Worm (Caenorhabditis elegans) whole organism, L1 larva: ENCODE measurements around the gene ttll-15.

Experiments
- aly-2 ChIP-seq: fragments of 150-350 bp; optimal IDR thresholded peaks from 2 replicates; lab custom pipeline; 2014; ENCODE audit warnings: missing biosample characterization, missing genetic modification characterization
- blmp-1 ChIP-seq: fragments of 150-350 bp; optimal IDR thresholded peaks from 2 replicates; lab custom pipeline; 2014; ENCODE audit warnings: missing biosample characterization, missing genetic modification characterization
- ceh-63 ChIP-seq: fragments of 200-800 bp; sonication (Bioruptor generic); optimal IDR thresholded peaks from 2 replicates; lab custom pipeline; 2018; ENCODE audit warnings: mild to moderate bottlenecking, missing genetic modification characterization, missing compliant biosample characterization
- ceh-82 ChIP-seq, 3 experiments: fragments of 150-350 bp in 1 of 3; sonication (generic microtip) in 2 of 3; optimal IDR thresholded peaks; 2 replicates each; lab custom pipeline; 2014 to 2017; ENCODE audit warnings: missing biosample characterization in 3 of 3, missing genetic modification characterization in 3 of 3
- ceh-90 ChIP-seq: sonication (generic microtip); optimal IDR thresholded peaks from 2 replicates; lab custom pipeline; 2016; ENCODE audit warnings: missing genetic modification characterization, missing compliant biosample characterization
- dpl-1 ChIP-seq, 3 experiments: fragments of 150-350 bp in 2 of 3; sonication (generic microtip) in 1 of 3; optimal IDR thresholded peaks; 2 replicates each; lab custom pipeline; 2014 to 2017; ENCODE audit warnings: missing biosample characterization in 3 of 3, missing genetic modification characterization in 3 of 3, missing genetic modification reagents in 3 of 3
- efl-1 ChIP-seq, 4 experiments: fragments of 150-350 bp; optimal IDR thresholded peaks in 3 of 4; peaks in 1 of 4; 1 replicate in 1 of 4; 2 replicates in 3 of 4; lab custom pipeline; 2014; ENCODE audit warnings: missing biosample characterization in 2 of 4, missing genetic modification characterization in 2 of 4, missing genetic modification reagents in 2 of 4
- efl-3 ChIP-seq: fragments of 200-800 bp; sonication (Bioruptor generic); optimal IDR thresholded peaks from 2 replicates; lab custom pipeline; 2018; ENCODE audit warnings: mild to moderate bottlenecking, missing genetic modification characterization, missing compliant biosample characterization
- elt-2 ChIP-seq: sonication (generic microtip); optimal IDR thresholded peaks from 2 replicates; lab custom pipeline; 2016; ENCODE audit warnings: missing genetic modification characterization, mild to moderate bottlenecking, inconsistent platforms, missing compliant biosample characterization, missing genetic modification reagents
- elt-3 ChIP-seq, 6 experiments: fragments of 150-350 bp in 1 of 6; sonication (generic microtip); optimal IDR thresholded peaks; 2 replicates each; lab custom pipeline; 2017 to 2018; ENCODE audit warnings: missing biosample characterization in 6 of 6, missing genetic modification characterization in 6 of 6, inconsistent platforms in 1 of 6
- ets-5 ChIP-seq: fragments of 200-800 bp; sonication (Bioruptor generic); IDR thresholded peaks from 2 replicates; pipeline ENCODE4 v1.3.6; 2022; ENCODE audit warnings: missing genetic modification characterization, missing compliant biosample characterization
- grh-1 ChIP-seq: fragments of 200-800 bp; sonication (Bioruptor generic); IDR thresholded peaks from 2 replicates; pipeline ENCODE4 v1.3.6; 2022; ENCODE audit warnings: missing genetic modification reagents, missing genetic modification characterization, missing compliant biosample characterization
- irx-1 ChIP-seq: sonication (generic microtip); optimal IDR thresholded peaks from 2 replicates; lab custom pipeline; 2016; ENCODE audit warnings: missing genetic modification characterization, missing compliant biosample characterization
- isw-1 ChIP-seq: fragments of 200-800 bp; sonication (Bioruptor generic); IDR thresholded peaks from 2 replicates; pipeline ENCODE4 v1.3.6; 2022; ENCODE audit warnings: missing genetic modification characterization, missing compliant biosample characterization
- lin-13 ChIP-seq: fragments of 150-350 bp; optimal IDR thresholded peaks from 2 replicates; lab custom pipeline; 2014; ENCODE audit warnings: missing biosample characterization, missing genetic modification reagents, missing genetic modification characterization
- lin-15B ChIP-seq: fragments of 150-350 bp; sonication (generic microtip); optimal IDR thresholded peaks from 3 replicates; lab custom pipeline; 2014; ENCODE audit warnings: missing biosample characterization, missing genetic modification characterization
- lin-39 ChIP-seq: fragments of 150-350 bp; optimal IDR thresholded peaks from 2 replicates; lab custom pipeline; 2014; ENCODE audit warnings: missing biosample characterization, missing genetic modification reagents, missing genetic modification characterization
- lir-3 ChIP-seq: sonication (generic microtip); optimal IDR thresholded peaks from 2 replicates; lab custom pipeline; 2016; ENCODE audit warnings: mild to moderate bottlenecking, missing genetic modification characterization, moderate library complexity, missing compliant biosample characterization; ENCODE audit not compliant: poor library complexity
- mab-9 ChIP-seq: fragments of 200-800 bp; sonication (Bioruptor generic); IDR thresholded peaks from 2 replicates; pipeline ENCODE4 v1.3.6; 2022; ENCODE audit warnings: missing genetic modification reagents, missing genetic modification characterization, missing compliant biosample characterization
- mef-2 ChIP-seq: fragments of 150-350 bp; optimal IDR thresholded peaks from 2 replicates; lab custom pipeline; 2014; ENCODE audit warnings: missing biosample characterization, missing genetic modification characterization
- nhr-11 ChIP-seq: fragments of 150-350 bp; optimal IDR thresholded peaks from 2 replicates; lab custom pipeline; 2014; ENCODE audit warnings: missing biosample characterization, missing genetic modification characterization
- nhr-12 ChIP-seq: sonication (generic microtip); optimal IDR thresholded peaks from 2 replicates; lab custom pipeline; 2017; ENCODE audit warnings: missing biosample characterization, missing genetic modification characterization
- nhr-19 ChIP-seq: fragments of 200-800 bp; sonication (Bioruptor generic); conservative IDR thresholded peaks from 2 replicates; pipeline ENCODE4 v1.3.6; 2022; ENCODE audit warnings: missing genetic modification characterization, missing compliant biosample characterization
- nhr-20 ChIP-seq: sonication (generic microtip); optimal IDR thresholded peaks from 2 replicates; lab custom pipeline; 2016; ENCODE audit warnings: mild to moderate bottlenecking, missing genetic modification characterization, missing compliant biosample characterization
- nhr-237 ChIP-seq: fragments of 150-350 bp; optimal IDR thresholded peaks from 2 replicates; lab custom pipeline; 2014; ENCODE audit warnings: missing biosample characterization, missing genetic modification characterization
- nhr-84 ChIP-seq: sonication (generic microtip); optimal IDR thresholded peaks from 2 replicates; lab custom pipeline; 2017; ENCODE audit warnings: missing biosample characterization, missing genetic modification characterization
- snpc-4 ChIP-seq: fragments of 150-350 bp; optimal IDR thresholded peaks from 2 replicates; lab custom pipeline; 2014; ENCODE audit warnings: missing biosample characterization, missing genetic modification characterization
- sox-4 ChIP-seq: sonication (generic microtip); optimal IDR thresholded peaks from 2 replicates; lab custom pipeline; 2016; ENCODE audit warnings: missing genetic modification characterization, missing compliant biosample characterization
- sptf-1 ChIP-seq: fragments of 150-350 bp; optimal IDR thresholded peaks from 2 replicates; lab custom pipeline; 2014; ENCODE audit warnings: missing biosample characterization, missing genetic modification characterization
- sup-37 ChIP-seq: fragments of 200-800 bp; sonication (Bioruptor generic); optimal IDR thresholded peaks from 2 replicates; lab custom pipeline; 2018; ENCODE audit warnings: mild to moderate bottlenecking, missing genetic modification characterization, missing compliant biosample characterization
- swsn-7 ChIP-seq: sonication (generic microtip); optimal IDR thresholded peaks from 2 replicates; lab custom pipeline; 2016; ENCODE audit warnings: missing genetic modification characterization, missing compliant biosample characterization
- tbx-2 ChIP-seq: sonication (generic microtip); optimal IDR thresholded peaks from 2 replicates; lab custom pipeline; 2016; ENCODE audit warnings: missing genetic modification characterization, missing compliant biosample characterization
- tlp-1 ChIP-seq: fragments of 150-350 bp; optimal IDR thresholded peaks from 2 replicates; lab custom pipeline; 2014; ENCODE audit warnings: missing biosample characterization, missing genetic modification characterization
- unc-30 ChIP-seq: sonication (generic microtip); optimal IDR thresholded peaks from 2 replicates; lab custom pipeline; 2017; ENCODE audit warnings: missing biosample characterization, missing genetic modification characterization
- unc-98 ChIP-seq: fragments of 200-800 bp; sonication (Bioruptor generic); IDR thresholded peaks from 2 replicates; pipeline ENCODE4 v1.3.6; 2022; ENCODE audit warnings: missing genetic modification characterization, missing compliant biosample characterization
- vab-15 ChIP-seq: sonication (generic microtip); optimal IDR thresholded peaks from 2 replicates; lab custom pipeline; 2017; ENCODE audit warnings: missing genotype, mild to moderate bottlenecking, missing genetic modification characterization, missing compliant biosample characterization
- xbp-1 ChIP-seq: sonication (generic microtip); optimal IDR thresholded peaks from 2 replicates; lab custom pipeline; 2016; ENCODE audit warnings: missing genetic modification characterization, missing compliant biosample characterization

ttll-15 gene

DNA sequence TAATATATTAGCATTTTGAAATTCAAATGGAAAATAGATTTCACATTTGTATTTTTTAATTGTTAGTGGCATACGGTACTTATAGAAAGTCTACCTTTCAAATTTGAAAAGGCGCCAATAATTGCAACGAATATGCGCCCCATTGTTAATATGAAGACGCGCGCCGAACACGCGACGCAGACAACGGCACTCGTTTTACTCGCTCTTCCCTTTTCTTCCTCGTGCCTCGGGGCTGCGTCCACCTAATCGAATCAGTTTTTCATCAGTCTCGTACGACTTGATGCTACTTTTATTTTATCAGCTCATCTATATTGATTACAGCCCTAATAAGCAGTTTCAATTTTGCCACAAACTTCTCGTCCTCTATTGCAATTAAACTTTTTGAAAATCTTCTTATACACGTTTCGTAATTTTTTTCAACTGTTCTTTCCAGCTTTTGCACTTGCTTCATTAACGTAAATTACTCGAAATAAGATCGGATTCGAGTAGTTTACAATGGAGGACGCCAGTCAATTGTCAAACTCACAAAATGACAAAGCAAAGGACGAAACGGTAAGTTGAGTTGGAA, 3.6 kb downstream of the ttll-15 start, which contains the start of gene cash-1 (continued):
- TF ChIP-seq vab-15 (tag; lab: Kevin White, UChicago): peak; percentile 46
- TF ChIP-seq snpc-4 (tag; lab: Kevin White, UChicago): peak; percentile 55
- no peak for TF ChIP-seq aly-2 (tag; lab: Kevin White, UChicago)
- peak; percentile 68 for TF ChIP-seq xbp-1 (tag; lab: Kevin White, UChicago)
- no peak for TF ChIP-seq nhr-12 (tag; lab: Kevin White, UChicago)
- TF ChIP-seq lin-15B (tag; lab: Kevin White, UChicago): peak; percentile 85
- TF ChIP-seq efl-3 (GFP tag; lab: Kevin White, UChicago): no peak
- TF ChIP-seq sup-37: no peak
- TF ChIP-seq lin-39 (tag; lab: Kevin White, UChicago): no peak
- peak; percentile 61 for TF ChIP-seq swsn-7 (tag; lab: Kevin White, UChicago)
- no peak for TF ChIP-seq unc-98 (GFP tag; lab: Robert Waterston, UW)
- peak; percentile 6 to 77 (median 18) for TF ChIP-seq ceh-82 (tag; optimal IDR thresholded peaks at IDR 0.05; lab: Kevin White, UChicago)
- TF ChIP-seq efl-1 (optimal IDR thresholded peaks at IDR 0.05; lab: Kevin White, UChicago): peak; percentile 72 to 84
- TF ChIP-seq efl-1 (GFP tag; optimal IDR thresholded peaks at IDR 0.05 in 1 of 2; lab: Kevin White, UChicago): peak; percentile 87 to 98
- peak; percentile 73 for TF ChIP-seq nhr-20
- TF ChIP-seq mab-9 (GFP tag; lab: Robert Waterston, UW): no peak
- no peak for TF ChIP-seq nhr-237 (tag; lab: Kevin White, UChicago)
- TF ChIP-seq dpl-1 (GFP tag; optimal IDR thresholded peaks at IDR 0.05; lab: Kevin White, UChicago): peak; percentile 80 to 89 (median 83)
- peak; percentile 58 for TF ChIP-seq nhr-19
- TF ChIP-seq ceh-90 (tag; lab: Kevin White, UChicago): no peak
- TF ChIP-seq lin-13 (GFP tag; lab: Kevin White, UChicago): peak; percentile 52
- peak; percentile 71 for TF ChIP-seq tbx-2 (tag; lab: Kevin White, UChicago)
- TF ChIP-seq irx-1 (tag; lab: Kevin White, UChicago): no peak
- no peak for TF ChIP-seq nhr-11 (tag; lab: Kevin White, UChicago)
- TF ChIP-seq elt-2 (tag; lab: Kevin White, UChicago): peak; percentile 43
- TF ChIP-seq elt-3 (tag; optimal IDR thresholded peaks at IDR 0.05; lab: Kevin White, UChicago): peak in 1 of 6 experiments; percentile 45
- peak; percentile 74 for TF ChIP-seq blmp-1

DNA sequence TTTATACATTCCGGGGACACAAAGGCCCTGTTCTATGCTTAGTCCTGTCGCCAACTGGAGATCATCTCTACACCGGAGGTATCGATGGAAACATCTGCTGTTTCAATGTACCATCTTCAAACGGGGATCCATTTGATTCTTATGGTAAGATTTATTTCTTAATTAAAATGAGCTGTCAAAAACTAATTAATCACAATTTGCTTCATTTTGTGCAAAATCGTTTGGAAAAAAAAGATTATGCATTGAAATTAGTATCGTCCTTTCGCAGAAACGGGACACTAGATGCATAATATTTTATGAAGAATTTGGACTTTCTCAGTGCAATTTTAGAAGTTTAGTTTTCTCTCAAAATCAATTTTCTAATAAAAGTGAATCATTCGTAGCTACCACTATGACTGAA, 5.5 kb downstream of the ttll-15 start:
- no peak for TF ChIP-seq lin-39 (tag; lab: Kevin White, UChicago)
- no peak for TF ChIP-seq unc-30 (tag; lab: Kevin White, UChicago)
- TF ChIP-seq tlp-1: no peak
- TF ChIP-seq efl-1 (optimal IDR thresholded peaks at IDR 0.05; lab: Kevin White, UChicago): no peak
- no peak for TF ChIP-seq efl-1 (GFP tag; optimal IDR thresholded peaks at IDR 0.05 in 1 of 2; lab: Kevin White, UChicago)
- TF ChIP-seq lin-15B (tag; lab: Kevin White, UChicago): no peak
- TF ChIP-seq nhr-84 (tag; lab: Kevin White, UChicago): no peak
- no peak for TF ChIP-seq sox-4 (tag; lab: Kevin White, UChicago)
- TF ChIP-seq ceh-82 (tag; optimal IDR thresholded peaks at IDR 0.05; lab: Kevin White, UChicago): no peak
- no peak for TF ChIP-seq lin-13 (GFP tag; lab: Kevin White, UChicago)
- no peak for TF ChIP-seq sptf-1
- TF ChIP-seq dpl-1 (GFP tag; optimal IDR thresholded peaks at IDR 0.05; lab: Kevin White, UChicago): no peak
- TF ChIP-seq snpc-4 (tag; lab: Kevin White, UChicago): no peak
- no peak for TF ChIP-seq irx-1 (tag; lab: Kevin White, UChicago)
- no peak for TF ChIP-seq grh-1 (GFP tag; lab: Robert Waterston, UW)
- TF ChIP-seq mab-9 (GFP tag; lab: Robert Waterston, UW): no peak
- TF ChIP-seq isw-1 (GFP tag; lab: Robert Waterston, UW): no peak
- TF ChIP-seq lir-3 (tag; lab: Kevin White, UChicago): no peak
- no peak for TF ChIP-seq ets-5 (GFP tag; lab: Robert Waterston, UW)

DNA sequence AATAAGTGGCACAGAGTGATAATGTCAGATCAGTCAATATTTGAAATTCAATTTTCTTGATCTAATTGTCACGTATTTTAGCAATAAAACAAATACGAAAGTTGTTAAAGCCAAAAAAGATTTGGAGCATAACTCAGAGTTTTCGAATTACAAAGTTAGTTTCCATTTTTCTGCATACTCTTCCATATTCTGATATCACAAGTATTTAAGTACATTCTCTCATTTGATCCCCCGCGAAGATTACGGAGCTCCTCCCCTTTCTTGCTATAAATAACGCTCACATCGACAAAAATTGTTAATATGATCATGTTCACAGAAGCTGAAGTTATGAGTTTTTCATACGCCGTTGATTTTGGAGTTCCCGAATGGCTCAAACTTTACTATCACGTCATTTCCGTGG, 9.9 kb downstream of the ttll-15 start, which contains the start of gene sri-20:
Gene sri-20, plus strand, starts transcription at position 301 of the 400 bp plus-strand sequence.
- TF ChIP-seq grh-1 (GFP tag; lab: Robert Waterston, UW) (no peak), efl-1 (optimal IDR thresholded peaks at IDR 0.05; lab: Kevin White, UChicago) (no peak), efl-1 (GFP tag; optimal IDR thresholded peaks at IDR 0.05 in 1 of 2; lab: Kevin White, UChicago) (peak in 1 of 2 experiments; percentile 75), mef-2 (tag; lab: Kevin White, UChicago) (no peak), ceh-63 (GFP tag; lab: Kevin White, UChicago) (no peak), lin-15B (tag; lab: Kevin White, UChicago) (no peak)
